Worm (Caenorhabditis elegans) whole organism, L2 larva: ENCODE measurements around the gene glb-16.
A peak's percentile ranks its signal among the peaks of the same experiment; 100 is the strongest.

ENCODE experiments used
- C34F6.9 ChIP-seq: fragments of 150-350 bp; optimal IDR thresholded peaks from 2 replicates; lab custom pipeline; 2014; ENCODE audit warnings: missing biosample characterization, missing genetic modification characterization
- R02D3.7 ChIP-seq: fragments of 150-350 bp; optimal IDR thresholded peaks from 2 replicates; lab custom pipeline; 2014; ENCODE audit warnings: missing biosample characterization, missing genetic modification characterization
- Y55F3AM.14 ChIP-seq: fragments of 200-800 bp; sonication (Bioruptor generic); optimal IDR thresholded peaks from 2 replicates; lab custom pipeline; 2018; ENCODE audit warnings: mild to moderate bottlenecking, missing genetic modification characterization, missing compliant biosample characterization
- ZK546.5 ChIP-seq: sonication (generic microtip); optimal IDR thresholded peaks from 2 replicates; lab custom pipeline; 2017; ENCODE audit warnings: missing biosample characterization, missing genetic modification characterization
- alr-1 ChIP-seq: fragments of 150-350 bp; optimal IDR thresholded peaks from 2 replicates; lab custom pipeline; 2014; ENCODE audit warnings: missing biosample characterization, missing genetic modification characterization
- ama-1 ChIP-seq: fragments of 150-350 bp; optimal IDR thresholded peaks from 2 replicates; lab custom pipeline; 2018; ENCODE audit warnings: inconsistent platforms
- blmp-1 ChIP-seq: sonication (generic microtip); optimal IDR thresholded peaks from 2 replicates; lab custom pipeline; 2017; ENCODE audit warnings: missing genetic modification characterization, mild to moderate bottlenecking, missing compliant biosample characterization, antibody characterized with exemption, moderate library complexity; ENCODE audit not compliant: insufficient read depth
- ceh-16 ChIP-seq: fragments of 150-350 bp; optimal IDR thresholded peaks from 2 replicates; lab custom pipeline; 2014; ENCODE audit warnings: missing biosample characterization, missing genetic modification characterization
- ceh-82 ChIP-seq: fragments of 150-350 bp; optimal IDR thresholded peaks from 2 replicates; lab custom pipeline; 2014; ENCODE audit warnings: missing biosample characterization, missing genetic modification characterization
- dmd-4 ChIP-seq: sonication (generic microtip); optimal IDR thresholded peaks from 2 replicates; lab custom pipeline; 2017; ENCODE audit warnings: missing biosample characterization, missing genetic modification characterization
- egl-27 ChIP-seq: sonication (generic microtip); optimal IDR thresholded peaks from 3 replicates; lab custom pipeline; 2017; ENCODE audit warnings: missing biosample characterization, missing genetic modification reagents, missing genetic modification characterization
- elt-1 ChIP-seq: fragments of 150-350 bp; optimal IDR thresholded peaks from 2 replicates; lab custom pipeline; 2014; ENCODE audit warnings: missing biosample characterization, missing genetic modification characterization
- gmeb-1 ChIP-seq: fragments of 150-350 bp; optimal IDR thresholded peaks from 2 replicates; lab custom pipeline; 2014; ENCODE audit warnings: missing biosample characterization, missing genetic modification characterization
- lin-11 ChIP-seq: fragments of 150-350 bp; sonication (generic microtip); optimal IDR thresholded peaks from 2 replicates; lab custom pipeline; 2014; ENCODE audit warnings: missing biosample characterization, missing genetic modification characterization, inconsistent platforms, mixed read lengths
- lin-13 ChIP-seq: fragments of 150-350 bp; optimal IDR thresholded peaks from 2 replicates; lab custom pipeline; 2014; ENCODE audit warnings: missing biosample characterization, missing genetic modification reagents, missing genetic modification characterization
- lin-39 ChIP-seq: fragments of 150-350 bp; optimal IDR thresholded peaks from 2 replicates; lab custom pipeline; 2014; ENCODE audit warnings: missing biosample characterization, missing genetic modification reagents, missing genetic modification characterization
- lsy-2 ChIP-seq, 2 experiments: fragments of 150-350 bp in 1 of 2; sonication (generic microtip) in 1 of 2; optimal IDR thresholded peaks; 2 replicates each; lab custom pipeline; 2014 to 2017; ENCODE audit warnings: missing biosample characterization in 2 of 2, missing genetic modification characterization in 2 of 2
- mbf-1 ChIP-seq: sonication (generic microtip); optimal IDR thresholded peaks from 2 replicates; lab custom pipeline; 2017; ENCODE audit warnings: missing biosample characterization, missing genetic modification characterization
- mdl-1 ChIP-seq, 2 experiments: fragments of 150-350 bp in 1 of 2; sonication (generic microtip) in 1 of 2; optimal IDR thresholded peaks; 2 replicates each; lab custom pipeline; 2017; ENCODE audit warnings: missing biosample characterization in 2 of 2, missing genetic modification characterization in 2 of 2
- nhr-12 ChIP-seq: fragments of 150-350 bp; optimal IDR thresholded peaks from 2 replicates; lab custom pipeline; 2014; ENCODE audit warnings: missing biosample characterization, missing genetic modification characterization
- nhr-129 ChIP-seq: fragments of 150-350 bp; optimal IDR thresholded peaks from 2 replicates; lab custom pipeline; 2014; ENCODE audit warnings: missing biosample characterization, missing genetic modification characterization
- nhr-21 ChIP-seq: fragments of 150-350 bp; optimal IDR thresholded peaks from 2 replicates; lab custom pipeline; 2014; ENCODE audit warnings: missing biosample characterization, missing genetic modification characterization
- nhr-23 ChIP-seq: fragments of 150-350 bp; optimal IDR thresholded peaks from 2 replicates; lab custom pipeline; 2014; ENCODE audit warnings: missing biosample characterization, missing genetic modification reagents, missing genetic modification characterization
- nhr-237 ChIP-seq: fragments of 150-350 bp; optimal IDR thresholded peaks from 2 replicates; lab custom pipeline; 2014; ENCODE audit warnings: missing biosample characterization, missing genetic modification characterization
- nhr-77 ChIP-seq: fragments of 150-350 bp; optimal IDR thresholded peaks from 2 replicates; lab custom pipeline; 2014; ENCODE audit warnings: missing biosample characterization, missing genetic modification characterization
- peb-1 ChIP-seq: fragments of 150-350 bp; optimal IDR thresholded peaks from 2 replicates; lab custom pipeline; 2014; ENCODE audit warnings: missing biosample characterization, missing genetic modification characterization
- sma-3 ChIP-seq: sonication (generic microtip); optimal IDR thresholded peaks from 2 replicates; lab custom pipeline; 2016; ENCODE audit warnings: missing genetic modification reagents, missing genetic modification characterization, missing compliant biosample characterization
- sma-9 ChIP-seq, 2 experiments: fragments of 150-350 bp in 1 of 2; sonication (generic microtip) in 1 of 2; optimal IDR thresholded peaks; 2 replicates each; lab custom pipeline; 2014 to 2016; ENCODE audit warnings: missing genetic modification characterization in 2 of 2, mild to moderate bottlenecking in 1 of 2, missing biosample characterization in 1 of 2, missing compliant biosample characterization in 1 of 2, missing genetic modification reagents in 1 of 2, moderate library complexity in 1 of 2
- unc-39 ChIP-seq: fragments of 150-350 bp; optimal IDR thresholded peaks from 2 replicates; lab custom pipeline; 2014; ENCODE audit warnings: missing biosample characterization, missing genetic modification characterization
- unc-55 ChIP-seq: fragments of 150-350 bp; sonication (generic microtip); optimal IDR thresholded peaks from 3 replicates; lab custom pipeline; 2014; ENCODE audit warnings: missing biosample characterization, missing genetic modification reagents, missing genetic modification characterization
- unc-62 ChIP-seq: fragments of 150-350 bp; optimal IDR thresholded peaks from 2 replicates; lab custom pipeline; 2014; ENCODE audit warnings: missing biosample characterization, missing genetic modification reagents, missing genetic modification characterization
- zag-1 ChIP-seq: fragments of 150-350 bp; optimal IDR thresholded peaks from 2 replicates; lab custom pipeline; 2014; ENCODE audit warnings: missing biosample characterization, missing genetic modification characterization
- ztf-1 ChIP-seq: fragments of 200-800 bp; sonication (Bioruptor generic); conservative IDR thresholded peaks from 2 replicates; pipeline ENCODE4 v1.3.6; 2022; ENCODE audit warnings: missing genetic modification characterization, missing compliant biosample characterization
- ztf-11 ChIP-seq: sonication (generic microtip); optimal IDR thresholded peaks from 2 replicates; lab custom pipeline; 2017; ENCODE audit warnings: missing biosample characterization, missing genetic modification characterization
- ztf-4 ChIP-seq: fragments of 150-350 bp; optimal IDR thresholded peaks from 2 replicates; lab custom pipeline; 2014; ENCODE audit warnings: missing biosample characterization, missing genetic modification characterization

glb-16 gene

ce11 chrX:7541078-7541477, 1.1 kb upstream of the glb-16 start:
- TF ChIP-seq alr-1 = no peak
- TF ChIP-seq unc-62 (GFP tag; lab: Kevin White, UChicago) = no peak
- TF ChIP-seq R02D3.7 (tag; lab: Kevin White, UChicago) = no peak
- TF ChIP-seq lin-11 (tag; lab: Kevin White, UChicago) = no peak
- no peak for TF ChIP-seq elt-1 (tag; lab: Kevin White, UChicago)
- TF ChIP-seq sma-3 (GFP tag; lab: Kevin White, UChicago) = no peak
- no peak for TF ChIP-seq lin-13 (GFP tag; lab: Kevin White, UChicago)
- no peak for TF ChIP-seq egl-27 (tag; lab: Kevin White, UChicago)
- no peak for TF ChIP-seq mbf-1 (tag; lab: Kevin White, UChicago)
- no peak for TF ChIP-seq nhr-77
- no peak for TF ChIP-seq lsy-2 (tag; optimal IDR thresholded peaks at IDR 0.05; lab: Kevin White, UChicago)
- TF ChIP-seq nhr-129 (tag; lab: Kevin White, UChicago) = no peak
- no peak for TF ChIP-seq nhr-12 (tag; lab: Kevin White, UChicago)
- no peak for TF ChIP-seq unc-55
- TF ChIP-seq Y55F3AM.14 (GFP tag; lab: Kevin White, UChicago) = no peak

ce11 chrX:7537742-7538268, 2.1 kb downstream of the glb-16 start, which contains the start of gene dpy-7:
dpy-7 (minus strand) TSS chrX:7537792.
- TF ChIP-seq elt-1 (tag; lab: Kevin White, UChicago) (peak; percentile 65), nhr-21 (tag; lab: Kevin White, UChicago) (peak; percentile 35), sma-9 (GFP tag; optimal IDR thresholded peaks at IDR 0.05; lab: Kevin White, UChicago) (peak; percentile 4), sma-9 (tag; optimal IDR thresholded peaks at IDR 0.05; lab: Kevin White, UChicago) (no peak), blmp-1 (tag; lab: Kevin White, UChicago) (no peak)
- TF ChIP-seq, all 48 proteins: peak for 3

ce11 chrX:7536869-7537268, 3.1 kb downstream of the glb-16 start:
- TF ChIP-seq gmeb-1 (no peak), ztf-4 (tag; lab: Kevin White, UChicago) (no peak), Y55F3AM.14 (GFP tag; lab: Kevin White, UChicago) (no peak), unc-39 (tag; lab: Kevin White, UChicago) (no peak), unc-55 (no peak), dmd-4 (tag; lab: Kevin White, UChicago) (no peak), mdl-1 (tag; optimal IDR thresholded peaks at IDR 0.05; lab: Kevin White, UChicago) (no peak), ZK546.5 (tag; lab: Kevin White, UChicago) (no peak)
- TF ChIP-seq, all 48 proteins: peak for 0

ce11 chrX:7534454-7534853, 5.5 kb downstream of the glb-16 start:
- no peak for TF ChIP-seq ztf-1 (GFP tag; lab: Robert Waterston, UW)
- no peak for TF ChIP-seq ztf-11 (tag; lab: Kevin White, UChicago)
- no peak for TF ChIP-seq alr-1
- no peak for TF ChIP-seq lsy-2 (tag; optimal IDR thresholded peaks at IDR 0.05; lab: Kevin White, UChicago)
- no peak for TF ChIP-seq sma-9 (GFP tag; optimal IDR thresholded peaks at IDR 0.05; lab: Kevin White, UChicago)
- TF ChIP-seq sma-9 (tag; optimal IDR thresholded peaks at IDR 0.05; lab: Kevin White, UChicago) = no peak
- no peak for TF ChIP-seq ama-1 (lab: Kevin White, UChicago)
- no peak for TF ChIP-seq nhr-23
- no peak for TF ChIP-seq gmeb-1
- no peak for TF ChIP-seq elt-1 (tag; lab: Kevin White, UChicago)
- no peak for TF ChIP-seq ceh-16 (tag; lab: Kevin White, UChicago)
- no peak for TF ChIP-seq peb-1 (tag; lab: Kevin White, UChicago)
- TF ChIP-seq nhr-77 = no peak
- no peak for TF ChIP-seq R02D3.7 (tag; lab: Kevin White, UChicago)
- TF ChIP-seq unc-39 (tag; lab: Kevin White, UChicago) = no peak
- no peak for TF ChIP-seq unc-55
- no peak for TF ChIP-seq ceh-82 (tag; lab: Kevin White, UChicago)
- no peak for TF ChIP-seq egl-27 (tag; lab: Kevin White, UChicago)
- no peak for TF ChIP-seq ZK546.5 (tag; lab: Kevin White, UChicago)
- no peak for TF ChIP-seq C34F6.9 (tag; lab: Kevin White, UChicago)
- TF ChIP-seq, all 48 proteins: peak for 0

- TF ChIP-seq lin-39 (tag; lab: Kevin White, UChicago) (no peak), zag-1 (tag; lab: Kevin White, UChicago) (no peak), nhr-237 (tag; lab: Kevin White, UChicago) (no peak), mdl-1 (tag; optimal IDR thresholded peaks at IDR 0.05; lab: Kevin White, UChicago) (no peak)
Measured at ce11 chrX:7532632-7533031, 7.3 kb downstream of the glb-16 start, which contains the start of gene ceh-14. ceh-14 (minus strand) TSS chrX:7532732.
